Worm (Caenorhabditis elegans) whole organism, midembryonic: ENCODE results near the gene F52E1.3.
A peak's percentile ranks its signal among the peaks of the same experiment; 100 is the strongest.

Experiments
- T22C8.4 ChIP-seq: fragments of 200-800 bp; sonication (Bioruptor generic); IDR thresholded peaks from 2 replicates; pipeline ENCODE4 v1.3.6; 2022; ENCODE audit warnings: missing genetic modification characterization, missing compliant biosample characterization
- cog-1 ChIP-seq: sonication (generic microtip); optimal IDR thresholded peaks from 2 replicates; lab custom pipeline; 2016; ENCODE audit warnings: missing genetic modification characterization, missing compliant biosample characterization
- flt-1 ChIP-seq: fragments of 200-800 bp; sonication (Bioruptor generic); IDR thresholded peaks from 2 replicates; pipeline ENCODE4 v1.3.6; 2022; ENCODE audit warnings: missing genetic modification characterization, missing compliant biosample characterization
- klf-2 ChIP-seq: fragments of 200-800 bp; sonication (Bioruptor generic); conservative IDR thresholded peaks from 2 replicates; pipeline ENCODE4 v1.3.6; 2022; ENCODE audit warnings: missing genetic modification reagents, missing genetic modification characterization, missing compliant biosample characterization
- med-1 ChIP-seq: sonication (generic microtip); optimal IDR thresholded peaks from 2 replicates; lab custom pipeline; 2017; ENCODE audit warnings: missing genetic modification characterization, mild to moderate bottlenecking, missing compliant biosample characterization, antibody characterized with exemption, missing genetic modification reagents; ENCODE audit not compliant: insufficient read depth
- ref-1 ChIP-seq: fragments of 200-800 bp; sonication (Bioruptor generic); conservative IDR thresholded peaks from 2 replicates; pipeline ENCODE4 v1.3.6; 2022; ENCODE audit warnings: missing genetic modification reagents, missing genetic modification characterization, missing compliant biosample characterization
- tab-1 ChIP-seq: fragments of 200-800 bp; sonication (Bioruptor generic); IDR thresholded peaks from 2 replicates; pipeline ENCODE4 v1.3.6; 2022; ENCODE audit warnings: missing genetic modification characterization, missing compliant biosample characterization
- ztf-23 ChIP-seq: fragments of 200-800 bp; sonication (Bioruptor generic); IDR thresholded peaks from 2 replicates; pipeline ENCODE4 v1.3.6; 2022; ENCODE audit warnings: missing genetic modification reagents, missing genetic modification characterization, missing compliant biosample characterization
- ztf-29 ChIP-seq: fragments of 200-800 bp; sonication (Bioruptor generic); IDR thresholded peaks from 2 replicates; pipeline ENCODE4 v1.3.6; 2022; ENCODE audit warnings: missing genetic modification reagents, missing genetic modification characterization, missing compliant biosample characterization

F52E1.3 gene

ce11 chrV:8394357-8394850, at the start of gene F52E1.3, which contains the start of gene pho-6:
Gene F52E1.3, plus strand, starts transcription at chrV:8394800.
Gene pho-6, minus strand, starts transcription at chrV:8394457.
- TF ChIP-seq ztf-23 (no peak), med-1 (GFP tag; lab: Kevin White, UChicago) (no peak), ref-1 (no peak), cog-1 (tag; lab: Kevin White, UChicago) (no peak), T22C8.4 (GFP tag; lab: Robert Waterston, UW) (no peak), klf-2 (GFP tag; lab: Robert Waterston, UW) (no peak), flt-1 (GFP tag; lab: Robert Waterston, UW) (no peak), ztf-29 (no peak)

ce11 chrV:8345436-8345835, 49.2 kb upstream of the F52E1.3 start, which contains the start of gene C08D8.1:
Gene C08D8.1, plus strand, starts transcription at chrV:8345759.
- TF ChIP-seq klf-2 (GFP tag; lab: Robert Waterston, UW) (no peak), flt-1 (GFP tag; lab: Robert Waterston, UW) (no peak), T22C8.4 (GFP tag; lab: Robert Waterston, UW) (no peak), tab-1 (GFP tag; lab: Robert Waterston, UW) (no peak), med-1 (GFP tag; lab: Kevin White, UChicago) (no peak), ztf-23 (no peak), ztf-29 (no peak), cog-1 (tag; lab: Kevin White, UChicago) (no peak), ref-1 (no peak)

ce11 chrV:8348959-8349389, 45.6 kb upstream of the F52E1.3 start:
- peak; percentile 72 for TF ChIP-seq cog-1 (tag; lab: Kevin White, UChicago)
- TF ChIP-seq ztf-23, result peak; percentile 65; the same call in 1 of the 2 replicates
- TF ChIP-seq flt-1 (GFP tag; lab: Robert Waterston, UW), result peak; percentile 48; the same call in 1 of the 2 replicates
- TF ChIP-seq med-1 (GFP tag; lab: Kevin White, UChicago), result no peak
- no peak for TF ChIP-seq ztf-29
- TF ChIP-seq tab-1 (GFP tag; lab: Robert Waterston, UW), result no peak
- TF ChIP-seq ref-1, result no peak

- TF ChIP-seq T22C8.4 (GFP tag; lab: Robert Waterston, UW), result no peak
- no peak for TF ChIP-seq klf-2 (GFP tag; lab: Robert Waterston, UW)
- TF ChIP-seq ztf-23, result no peak
- no peak for TF ChIP-seq ztf-29
- TF ChIP-seq ref-1, result no peak
- no peak for TF ChIP-seq tab-1 (GFP tag; lab: Robert Waterston, UW)
- no peak for TF ChIP-seq flt-1 (GFP tag; lab: Robert Waterston, UW)
- TF ChIP-seq cog-1 (tag; lab: Kevin White, UChicago), result no peak
- no peak for TF ChIP-seq med-1 (GFP tag; lab: Kevin White, UChicago)
Measured at ce11 chrV:8349950-8350349, 44.6 kb upstream of the F52E1.3 start.

ce11 chrV:8351371-8351770, 43.2 kb upstream of the F52E1.3 start, which contains the start of gene srsx-22:
Gene srsx-22, plus strand, starts transcription at chrV:8351671.
- TF ChIP-seq med-1 (GFP tag; lab: Kevin White, UChicago) (no peak), cog-1 (tag; lab: Kevin White, UChicago) (no peak), T22C8.4 (GFP tag; lab: Robert Waterston, UW) (no peak), ztf-29 (no peak), klf-2 (GFP tag; lab: Robert Waterston, UW) (no peak), flt-1 (GFP tag; lab: Robert Waterston, UW) (no peak), ref-1 (no peak), ztf-23 (no peak), tab-1 (GFP tag; lab: Robert Waterston, UW) (no peak)

ce11 chrV:8355435-8356212, 39.0 kb upstream of the F52E1.3 start, which contains the start of gene mom-2:
Gene mom-2, plus strand, starts transcription at chrV:8355988.
- no peak for TF ChIP-seq med-1 (GFP tag; lab: Kevin White, UChicago)
- no peak for TF ChIP-seq ztf-23
- no peak for TF ChIP-seq klf-2 (GFP tag; lab: Robert Waterston, UW)
- TF ChIP-seq ref-1, result no peak
- no peak for TF ChIP-seq flt-1 (GFP tag; lab: Robert Waterston, UW)
- TF ChIP-seq T22C8.4 (GFP tag; lab: Robert Waterston, UW), result no peak
- TF ChIP-seq cog-1 (tag; lab: Kevin White, UChicago), result no peak
- no peak for TF ChIP-seq tab-1 (GFP tag; lab: Robert Waterston, UW)
- no peak for TF ChIP-seq ztf-29

- TF ChIP-seq cog-1 (tag; lab: Kevin White, UChicago), result no peak
- TF ChIP-seq T22C8.4 (GFP tag; lab: Robert Waterston, UW), result no peak
- TF ChIP-seq ref-1, result no peak
- TF ChIP-seq klf-2 (GFP tag; lab: Robert Waterston, UW), result no peak
- no peak for TF ChIP-seq ztf-29
Measured at ce11 chrV:8357756-8358155, 36.8 kb upstream of the F52E1.3 start.

- TF ChIP-seq T22C8.4 (GFP tag; lab: Robert Waterston, UW) (no peak), ztf-29 (no peak), cog-1 (tag; lab: Kevin White, UChicago) (no peak), med-1 (GFP tag; lab: Kevin White, UChicago) (no peak), flt-1 (GFP tag; lab: Robert Waterston, UW) (no peak), ref-1 (no peak), ztf-23 (no peak), tab-1 (GFP tag; lab: Robert Waterston, UW) (no peak), klf-2 (GFP tag; lab: Robert Waterston, UW) (no peak)
Measured at ce11 chrV:8358702-8359101, 35.9 kb upstream of the F52E1.3 start.

- TF ChIP-seq flt-1 (GFP tag; lab: Robert Waterston, UW) (0 out of 2 replicates have a peak, but pooled peaks have one; percentile 39), klf-2 (GFP tag; lab: Robert Waterston, UW) (no peak)
Measured at ce11 chrV:8359113-8359564, 35.5 kb upstream of the F52E1.3 start, which contains the start of gene mpdu-1. Gene mpdu-1, minus strand, starts transcription at chrV:8359163.
